Worm (Caenorhabditis elegans) whole organism, young adult: ENCODE measurements around the gene hsd-2.

ENCODE experiments used
- B0019.2 ChIP-seq: fragments of 200-800 bp; sonication (Bioruptor generic); conservative IDR thresholded peaks from 2 replicates; pipeline ENCODE4 v1.3.6; 2022; ENCODE audit warnings: missing genetic modification reagents, missing genetic modification characterization, missing compliant biosample characterization
- C17E4.6 ChIP-seq: fragments of 200-800 bp; sonication (Bioruptor generic); IDR thresholded peaks from 2 replicates; pipeline ENCODE4 v1.3.6; 2022; ENCODE audit warnings: missing genetic modification reagents, missing genetic modification characterization, missing compliant biosample characterization
- F10E7.11 ChIP-seq: sonication (generic microtip); optimal IDR thresholded peaks from 2 replicates; lab custom pipeline; 2017; ENCODE audit warnings: mild to moderate bottlenecking, missing genetic modification characterization, moderate library complexity, missing compliant biosample characterization
- F33H1.4 ChIP-seq: fragments of 200-800 bp; sonication (Bioruptor generic); IDR thresholded peaks from 2 replicates; pipeline ENCODE4 v1.3.6; 2022; ENCODE audit warnings: missing genetic modification reagents, missing genetic modification characterization, missing compliant biosample characterization
- F57A8.1 ChIP-seq: fragments of 200-800 bp; sonication (Bioruptor generic); optimal IDR thresholded peaks from 2 replicates; lab custom pipeline; 2018; ENCODE audit warnings: mild to moderate bottlenecking, missing genetic modification characterization, moderate library complexity, missing compliant biosample characterization
- K11D2.4 ChIP-seq: fragments of 200-800 bp; sonication (Bioruptor generic); IDR thresholded peaks from 2 replicates; pipeline ENCODE4 v1.3.6; 2022; ENCODE audit warnings: missing genetic modification reagents, missing genetic modification characterization, missing compliant biosample characterization
- K12H6.12 ChIP-seq: fragments of 200-800 bp; sonication (Bioruptor generic); optimal IDR thresholded peaks from 2 replicates; lab custom pipeline; 2018; ENCODE audit warnings: mild to moderate bottlenecking, missing genetic modification characterization, missing compliant biosample characterization
- ZK185.1 ChIP-seq: sonication (generic microtip); optimal IDR thresholded peaks from 2 replicates; lab custom pipeline; 2016; ENCODE audit warnings: mild to moderate bottlenecking, missing genetic modification characterization, missing compliant biosample characterization; ENCODE audit not compliant: poor library complexity, severe bottlenecking
- ccch-3 ChIP-seq: fragments of 200-800 bp; sonication (Bioruptor generic); optimal IDR thresholded peaks from 2 replicates; lab custom pipeline; 2018; ENCODE audit warnings: mild to moderate bottlenecking, missing genetic modification characterization, missing compliant biosample characterization
- cebp-1 ChIP-seq, 2 experiments: fragments of 200-800 bp in 1 of 2; sonication (Bioruptor generic) in 1 of 2; sonication (generic microtip) in 1 of 2; IDR thresholded peaks in 1 of 2; optimal IDR thresholded peaks in 1 of 2; 2 replicates each; pipeline versions ENCODE4 v1.3.6 to Lab custom; 2017 to 2022; ENCODE audit warnings: missing compliant biosample characterization in 2 of 2, missing genetic modification characterization in 2 of 2, mild to moderate bottlenecking in 1 of 2, missing genetic modification reagents in 1 of 2, moderate library complexity in 1 of 2
- cebp-2 ChIP-seq: fragments of 200-800 bp; sonication (Bioruptor generic); IDR thresholded peaks from 2 replicates; pipeline ENCODE4 v1.3.6; 2022; ENCODE audit warnings: missing genetic modification characterization, missing compliant biosample characterization
- ceh-100 ChIP-seq: fragments of 200-800 bp; sonication (Bioruptor generic); IDR thresholded peaks from 2 replicates; pipeline ENCODE4 v1.3.6; 2022; ENCODE audit warnings: missing genetic modification reagents, missing genetic modification characterization, missing compliant biosample characterization
- ceh-58 ChIP-seq: fragments of 200-800 bp; sonication (Bioruptor generic); IDR thresholded peaks from 2 replicates; pipeline ENCODE4 v1.3.6; 2022; ENCODE audit warnings: missing genetic modification characterization, missing compliant biosample characterization
- chd-7 ChIP-seq: sonication (generic microtip); optimal IDR thresholded peaks from 2 replicates; lab custom pipeline; 2016; ENCODE audit warnings: mild to moderate bottlenecking, missing genetic modification characterization, moderate library complexity, missing compliant biosample characterization
- dox-1 ChIP-seq: fragments of 200-800 bp; sonication (Bioruptor generic); IDR thresholded peaks from 2 replicates; pipeline ENCODE4 v1.3.6; 2022; ENCODE audit warnings: missing genetic modification reagents, missing genetic modification characterization, missing compliant biosample characterization
- egl-18 ChIP-seq: fragments of 200-800 bp; sonication (Bioruptor generic); IDR thresholded peaks from 2 replicates; pipeline ENCODE4 v1.3.6; 2022; ENCODE audit warnings: missing genetic modification reagents, missing genetic modification characterization, missing compliant biosample characterization
- egrh-3 ChIP-seq: fragments of 200-800 bp; sonication (Bioruptor generic); IDR thresholded peaks from 2 replicates; pipeline ENCODE4 v1.3.6; 2022; ENCODE audit warnings: missing genetic modification reagents, missing genetic modification characterization, missing compliant biosample characterization
- ets-4 ChIP-seq: fragments of 200-800 bp; sonication (Bioruptor generic); optimal IDR thresholded peaks from 2 replicates; lab custom pipeline; 2018; ENCODE audit warnings: mild to moderate bottlenecking, missing genetic modification characterization, missing compliant biosample characterization
- gei-17 ChIP-seq: fragments of 200-800 bp; sonication (Bioruptor generic); optimal IDR thresholded peaks from 2 replicates; lab custom pipeline; 2018; ENCODE audit warnings: mild to moderate bottlenecking, missing genetic modification characterization, missing compliant biosample characterization
- hmg-1.2 ChIP-seq: fragments of 200-800 bp; sonication (Bioruptor generic); IDR thresholded peaks from 2 replicates; pipeline ENCODE4 v1.3.6; 2022; ENCODE audit warnings: missing genetic modification reagents, missing genetic modification characterization, missing compliant biosample characterization
- hsf-1 ChIP-seq: fragments of 200-800 bp; sonication (Bioruptor generic); IDR thresholded peaks from 2 replicates; pipeline ENCODE4 v1.3.6; 2022; ENCODE audit warnings: missing genetic modification reagents, missing genetic modification characterization, missing compliant biosample characterization
- let-526 ChIP-seq: fragments of 200-800 bp; sonication (Bioruptor generic); IDR thresholded peaks from 2 replicates; pipeline ENCODE4 v1.3.6; 2022; ENCODE audit warnings: missing genetic modification reagents, missing genetic modification characterization, missing compliant biosample characterization
- let-607 ChIP-seq, 2 experiments: fragments of 200-800 bp in 1 of 2; sonication (Bioruptor generic) in 1 of 2; sonication (generic microtip) in 1 of 2; optimal IDR thresholded peaks; 2 replicates each; lab custom pipeline; 2016 to 2018; ENCODE audit warnings: mild to moderate bottlenecking in 2 of 2, missing compliant biosample characterization in 2 of 2, missing genetic modification characterization in 2 of 2, moderate library complexity in 2 of 2, missing genotype in 1 of 2
- lin-35 ChIP-seq, 3 experiments: fragments of 150-350 bp in 2 of 3; sonication (generic microtip) in 1 of 3; optimal IDR thresholded peaks; 2 replicates each; lab custom pipeline; 2014 to 2018; ENCODE audit warnings: missing biosample characterization in 3 of 3, missing genetic modification characterization in 3 of 3, missing genetic modification reagents in 3 of 3
- lin-40 ChIP-seq: sonication (generic microtip); optimal IDR thresholded peaks from 2 replicates; lab custom pipeline; 2016; ENCODE audit warnings: missing genetic modification characterization, mild to moderate bottlenecking, missing compliant biosample characterization, missing genotype, missing genetic modification reagents
- lir-1 ChIP-seq: fragments of 200-800 bp; sonication (Bioruptor generic); conservative IDR thresholded peaks from 2 replicates; pipeline ENCODE4 v1.3.6; 2022; ENCODE audit warnings: missing genetic modification reagents, missing genetic modification characterization, missing compliant biosample characterization
- madf-10 ChIP-seq: sonication (generic microtip); optimal IDR thresholded peaks from 2 replicates; lab custom pipeline; 2016; ENCODE audit warnings: mild to moderate bottlenecking, missing genetic modification characterization, missing compliant biosample characterization
- madf-3 ChIP-seq: fragments of 200-800 bp; sonication (Bioruptor generic); IDR thresholded peaks from 2 replicates; pipeline ENCODE4 v1.3.6; 2022; ENCODE audit warnings: missing genetic modification reagents, missing genetic modification characterization, missing compliant biosample characterization
- madf-6 ChIP-seq: fragments of 200-800 bp; sonication (Bioruptor generic); IDR thresholded peaks from 2 replicates; pipeline ENCODE4 v1.3.6; 2022; ENCODE audit warnings: missing genetic modification reagents, missing genetic modification characterization, missing compliant biosample characterization
- nfya-1 ChIP-seq: sonication (generic microtip); optimal IDR thresholded peaks from 2 replicates; lab custom pipeline; 2017; ENCODE audit warnings: antibody characterized with exemption, missing compliant biosample characterization, missing genetic modification characterization, borderline replicate concordance; ENCODE audit not compliant: insufficient read depth
- nhr-80 ChIP-seq: sonication (generic microtip); optimal IDR thresholded peaks from 2 replicates; lab custom pipeline; 2016; ENCODE audit warnings: missing genetic modification characterization, missing compliant biosample characterization
- rcor-1 ChIP-seq: fragments of 200-800 bp; sonication (Bioruptor generic); IDR thresholded peaks from 2 replicates; pipeline ENCODE4 v1.3.6; 2022; ENCODE audit warnings: missing genetic modification reagents, missing genetic modification characterization, missing compliant biosample characterization
- rec-8 ChIP-seq, 2 experiments: sonication (generic microtip); optimal IDR thresholded peaks; 2 replicates each; lab custom pipeline; 2016; ENCODE audit warnings: mild to moderate bottlenecking in 2 of 2, missing genetic modification characterization in 2 of 2, missing genetic modification reagents in 2 of 2, missing genotype in 2 of 2, missing biosample characterization in 1 of 2, missing compliant biosample characterization in 1 of 2, moderate library complexity in 1 of 2
- snpc-1.1 ChIP-seq: sonication (generic microtip); optimal IDR thresholded peaks from 2 replicates; lab custom pipeline; 2017; ENCODE audit warnings: missing genetic modification characterization, mild to moderate bottlenecking, missing compliant biosample characterization, antibody characterized with exemption, moderate library complexity, missing genotype, missing genetic modification reagents; ENCODE audit not compliant: insufficient read depth
- snpc-3.4 ChIP-seq: sonication (generic microtip); optimal IDR thresholded peaks from 2 replicates; lab custom pipeline; 2017; ENCODE audit warnings: missing genetic modification characterization, mild to moderate bottlenecking, missing compliant biosample characterization, antibody characterized with exemption, moderate library complexity, missing genotype, missing genetic modification reagents
- somi-1 ChIP-seq: fragments of 200-800 bp; sonication (Bioruptor generic); optimal IDR thresholded peaks from 2 replicates; lab custom pipeline; 2018; ENCODE audit warnings: mild to moderate bottlenecking, missing genetic modification characterization, missing compliant biosample characterization
- tbp1 ChIP-seq: fragments of 200-800 bp; sonication (Bioruptor generic); optimal IDR thresholded peaks from 2 replicates; lab custom pipeline; 2018; ENCODE audit warnings: mild to moderate bottlenecking, missing genetic modification characterization, missing compliant biosample characterization
- zfh-2 ChIP-seq: fragments of 200-800 bp; sonication (Bioruptor generic); conservative IDR thresholded peaks from 2 replicates; pipeline ENCODE4 v1.3.6; 2022; ENCODE audit warnings: missing genetic modification reagents, missing genetic modification characterization, missing compliant biosample characterization
- ztf-6 ChIP-seq: fragments of 200-800 bp; sonication (Bioruptor generic); IDR thresholded peaks from 2 replicates; pipeline ENCODE4 v1.3.6; 2022; ENCODE audit warnings: missing genetic modification reagents, missing genetic modification characterization, missing compliant biosample characterization

hsd-2 gene

ce11 chrX:4979060-4979459, 26.0 kb upstream of the hsd-2 start:
- TF ChIP-seq tbp1 (no peak), ztf-6 (GFP tag; lab: Robert Waterston, UW) (no peak), ccch-3 (GFP tag; lab: Kevin White, UChicago) (no peak), F33H1.4 (GFP tag; lab: Robert Waterston, UW) (no peak), nfya-1 (tag; lab: Kevin White, UChicago) (no peak), cebp-2 (GFP tag; lab: Robert Waterston, UW) (no peak), egl-18 (GFP tag; lab: Robert Waterston, UW) (no peak), F57A8.1 (GFP tag; lab: Kevin White, UChicago) (no peak), nhr-80 (tag; lab: Kevin White, UChicago) (peak; percentile 64)

ce11 chrX:4981059-4981458, 24.0 kb upstream of the hsd-2 start:
- TF ChIP-seq dox-1 (GFP tag; lab: Robert Waterston, UW), result no peak
- no peak for TF ChIP-seq F10E7.11 (tag; lab: Kevin White, UChicago)
- peak; percentile 17; the same call in 1 of the 2 replicates for TF ChIP-seq hmg-1.2 (GFP tag; lab: Robert Waterston, UW)
- no peak for TF ChIP-seq gei-17 (GFP tag; lab: Kevin White, UChicago)
- no peak for TF ChIP-seq hsf-1
- TF ChIP-seq zfh-2 (GFP tag; lab: Robert Waterston, UW), result 0 out of 2 replicates have a peak, but pooled peaks have one; percentile 22
- no peak for TF ChIP-seq let-607 (tag; optimal IDR thresholded peaks at IDR 0.05; lab: Kevin White, UChicago)
- TF ChIP-seq cebp-1 (GFP tag; IDR thresholded peaks at IDR 0.05; lab: Robert Waterston, UW), result no peak
- TF ChIP-seq cebp-1 (tag; optimal IDR thresholded peaks at IDR 0.05; lab: Kevin White, UChicago), result peak; percentile 14
- TF ChIP-seq, all 124 proteins: peak for 3

ce11 chrX:4981579-4981978, 23.5 kb upstream of the hsd-2 start:
- peak; percentile 26 for TF ChIP-seq nhr-80 (tag; lab: Kevin White, UChicago)
- no peak for TF ChIP-seq let-607 (tag; optimal IDR thresholded peaks at IDR 0.05; lab: Kevin White, UChicago)
- TF ChIP-seq, all 124 proteins: peak for 1

- no peak for TF ChIP-seq snpc-3.4 (tag; lab: Kevin White, UChicago)
- no peak for TF ChIP-seq rec-8 (tag; optimal IDR thresholded peaks at IDR 0.05; lab: Kevin White, UChicago)
- no peak for TF ChIP-seq rcor-1 (GFP tag; lab: Robert Waterston, UW)
- TF ChIP-seq madf-10, result no peak
- TF ChIP-seq madf-3, result no peak
- no peak for TF ChIP-seq B0019.2 (GFP tag; lab: Robert Waterston, UW)
- TF ChIP-seq madf-6 (GFP tag; lab: Robert Waterston, UW), result no peak
- TF ChIP-seq dox-1 (GFP tag; lab: Robert Waterston, UW), result no peak
- no peak for TF ChIP-seq ets-4 (GFP tag; lab: Kevin White, UChicago)
- TF ChIP-seq zfh-2 (GFP tag; lab: Robert Waterston, UW), result peak; percentile 91
- no peak for TF ChIP-seq snpc-1.1 (tag; lab: Kevin White, UChicago)
- TF ChIP-seq ztf-6 (GFP tag; lab: Robert Waterston, UW), result no peak
- no peak for TF ChIP-seq somi-1 (GFP tag; lab: Kevin White, UChicago)
- no peak for TF ChIP-seq ceh-100 (GFP tag; lab: Robert Waterston, UW)
- no peak for TF ChIP-seq gei-17 (GFP tag; lab: Kevin White, UChicago)
- no peak for TF ChIP-seq lir-1 (GFP tag; lab: Robert Waterston, UW)
- TF ChIP-seq chd-7, result peak; percentile 40
- peak; percentile 59; the same call in 1 of the 2 replicates for TF ChIP-seq K11D2.4 (GFP tag; lab: Robert Waterston, UW)
- peak; percentile 62 for TF ChIP-seq K12H6.12
- no peak for TF ChIP-seq let-526 (GFP tag; lab: Robert Waterston, UW)
- no peak for TF ChIP-seq tbp1
- no peak for TF ChIP-seq ceh-58 (GFP tag; lab: Robert Waterston, UW)
- 0 out of 2 replicates have a peak, but pooled peaks have one; percentile 13 for TF ChIP-seq egrh-3 (GFP tag; lab: Robert Waterston, UW)
- peak; percentile 22 for TF ChIP-seq lin-40
- no peak for TF ChIP-seq C17E4.6 (GFP tag; lab: Robert Waterston, UW)
- TF ChIP-seq lin-35 (GFP tag; optimal IDR thresholded peaks at IDR 0.05; lab: Kevin White, UChicago), result no peak
- no peak for TF ChIP-seq ZK185.1 (tag; lab: Kevin White, UChicago)
These were observed 22.9 kb upstream of the hsd-2 start for ce11 chrX:4982009-4982625.
